Worm (Caenorhabditis elegans): ENCODE data around the gene Y67D8C.2.

DNA sequence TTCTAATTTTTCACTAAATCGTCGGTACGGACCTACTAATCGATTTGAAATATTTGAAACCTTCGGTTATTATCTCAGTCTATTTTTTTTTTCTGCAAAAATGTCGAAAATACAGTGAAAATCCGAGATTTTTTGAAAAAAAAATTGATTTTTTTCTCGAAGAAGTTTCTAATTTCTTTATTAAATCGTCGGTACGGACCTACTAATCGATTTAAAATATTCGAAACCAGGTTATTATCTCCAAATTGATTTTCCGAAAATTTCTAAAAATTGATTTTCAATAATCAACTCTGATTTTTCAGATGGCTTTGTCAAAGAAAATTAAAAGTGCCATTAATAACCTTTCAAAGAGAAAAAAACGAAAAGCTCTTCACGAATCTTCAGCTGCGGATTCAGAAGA is 18.7 kb upstream of the Y67D8C.2 start, which contains the start of gene ivph-3:
- TF ChIP-seq unc-3 (GFP tag; conservative IDR thresholded peaks at IDR 0.05): no peak
- TF ChIP-seq unc-3 (tag; optimal IDR thresholded peaks at IDR 0.05): no peak
- no peak for TF ChIP-seq madf-2 (tag; optimal IDR thresholded peaks at IDR 0.05)
- no peak for TF ChIP-seq nhr-11 (tag; optimal IDR thresholded peaks at IDR 0.05)
- TF ChIP-seq ceh-9 (tag; optimal IDR thresholded peaks at IDR 0.05): no peak
- TF ChIP-seq ama-1 (optimal IDR thresholded peaks at IDR 0.05): no peak
- no peak for TF ChIP-seq tbx-2 (tag; optimal IDR thresholded peaks at IDR 0.05)
- TF ChIP-seq fkh-10 (GFP tag; optimal IDR thresholded peaks at IDR 0.05): no peak
- TF ChIP-seq hlh-30 (tag; optimal IDR thresholded peaks at IDR 0.05; ENCODE audit: insufficient read depth): no peak
